Worm (Caenorhabditis elegans) whole organism, L4/young adult: ENCODE measurements around the gene rpl-10.

ENCODE experiments used
- W03F9.2 ChIP-seq: fragments of 150-350 bp; optimal IDR thresholded peaks from 2 replicates; lab custom pipeline; 2014; ENCODE audit warnings: missing biosample characterization, missing genetic modification characterization
- dao-5 ChIP-seq: sonication (generic microtip); optimal IDR thresholded peaks from 2 replicates; lab custom pipeline; 2016; ENCODE audit warnings: missing genotype, missing genetic modification characterization, moderate library complexity, missing compliant biosample characterization
- him-1 ChIP-seq: sonication (generic microtip); optimal IDR thresholded peaks from 2 replicates; lab custom pipeline; 2016; ENCODE audit warnings: missing genotype, missing genetic modification reagents, missing genetic modification characterization, missing compliant biosample characterization

rpl-10 gene

DNA sequence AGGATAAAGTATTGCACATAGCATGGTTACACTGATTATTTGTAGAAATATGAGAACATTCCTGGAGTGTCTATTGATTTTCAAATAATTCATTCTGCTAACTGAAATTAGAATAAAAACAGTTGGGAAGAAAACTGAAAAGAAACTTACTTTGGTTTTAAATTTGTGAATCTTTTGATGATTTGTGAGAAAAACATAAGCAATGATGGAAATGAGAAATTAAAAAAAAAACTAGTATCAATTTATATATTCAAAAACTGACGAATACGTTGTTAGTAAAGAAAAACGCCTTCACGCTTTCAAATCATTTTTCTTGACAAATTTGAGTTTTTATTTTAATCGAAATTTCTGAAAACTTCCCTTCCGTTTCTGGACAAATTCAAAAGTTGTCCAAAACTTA, 49.4 kb downstream of the rpl-10 start, which contains the start of gene T05C12.9:
T05C12.9 (minus strand) TSS at position 101 of the 400 bp plus-strand sequence.
- TF ChIP-seq dao-5 (no peak), him-1 (tag; lab: Kevin White, UChicago) (no peak)

DNA sequence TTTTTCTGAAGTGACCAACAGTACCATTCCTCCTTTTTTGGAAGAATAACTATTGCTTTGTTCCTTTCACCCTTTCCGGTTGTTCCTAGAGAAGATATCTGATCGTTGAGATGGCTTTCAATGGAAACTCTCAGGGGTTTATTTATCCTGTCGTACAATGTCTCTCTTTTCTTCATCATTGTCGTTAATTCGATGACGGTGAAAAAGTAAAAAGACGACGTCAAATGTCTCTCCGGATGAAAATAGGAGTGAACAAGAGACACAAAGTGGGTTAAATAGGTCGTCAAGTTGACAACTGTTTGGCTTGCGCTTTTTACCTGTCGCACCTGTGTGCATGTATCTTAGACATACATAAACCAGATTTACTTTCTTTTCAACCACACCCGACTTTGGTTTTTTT, 50.2 kb downstream of the rpl-10 start:
- TF ChIP-seq W03F9.2 (tag; lab: Kevin White, UChicago) (no peak), dao-5 (no peak), him-1 (tag; lab: Kevin White, UChicago) (no peak)
